Worm (Caenorhabditis elegans): ENCODE measurements around the gene ethe-1.

ethe-1 gene

ce11 chrIV:9477135-9477928 lies 31.2 kb downstream of the ethe-1 start, which contains the start of gene wrt-3 (continued):
- TF ChIP-seq mxl-1 (tag; optimal IDR thresholded peaks at IDR 0.05) (peak; percentile 88), F52B5.7 (tag; optimal IDR thresholded peaks at IDR 0.05) (peak; percentile 95), egrh-3 (GFP tag; IDR thresholded peaks at IDR 0.05) (no peak; the same call in 1 of the 2 replicates), ztf-28 (GFP tag; IDR thresholded peaks at IDR 0.05) (0 out of 2 replicates have a peak, but pooled peaks have one; percentile 33), F57A8.1 (GFP tag; optimal IDR thresholded peaks at IDR 0.05) (peak; percentile 88), hsf-1 (GFP tag; IDR thresholded peaks at IDR 0.05) (peak; percentile 55; the same call in 1 of the 2 replicates), madf-10 (tag; optimal IDR thresholded peaks at IDR 0.05) (peak; percentile 80), F39B2.1 (GFP tag; IDR thresholded peaks at IDR 0.05) (0 out of 2 replicates have a peak, but pooled peaks have one; percentile 63), gei-17 (GFP tag; optimal IDR thresholded peaks at IDR 0.05) (no peak), pbrm-1 (GFP tag; IDR thresholded peaks at IDR 0.05) (no peak; the same call in none of the 2 replicates), ztf-3 (GFP tag; optimal IDR thresholded peaks at IDR 0.05) (peak; percentile 9), bed-2 (GFP tag; IDR thresholded peaks at IDR 0.05) (no peak), madf-3 (GFP tag; IDR thresholded peaks at IDR 0.05) (peak; percentile 84), nfya-1 (tag; optimal IDR thresholded peaks at IDR 0.05; ENCODE audit: borderline replicate concordance, insufficient read depth) (no peak), sdz-38 (tag; optimal IDR thresholded peaks at IDR 0.05) (peak; percentile 13), ztf-25 (GFP tag; IDR thresholded peaks at IDR 0.05) (no peak; the same call in 1 of the 2 replicates), egl-18 (GFP tag; IDR thresholded peaks at IDR 0.05) (peak; percentile 62; the same call in 1 of the 2 replicates), ztf-6 (GFP tag; IDR thresholded peaks at IDR 0.05) (peak; percentile 35; the same call in 1 of the 2 replicates), K11D2.4 (GFP tag; IDR thresholded peaks at IDR 0.05) (no peak), egl-44 (GFP tag; IDR thresholded peaks at IDR 0.05) (no peak; the same call in 1 of the 2 replicates), B0336.3 (GFP tag; IDR thresholded peaks at IDR 0.05) (no peak), Y79H2A.3 (GFP tag; conservative IDR thresholded peaks at IDR 0.05) (no peak), tbx-9 (tag; optimal IDR thresholded peaks at IDR 0.05; ENCODE audit: borderline replicate concordance) (peak; percentile 62), nhr-90 (tag; optimal IDR thresholded peaks at IDR 0.05) (peak; percentile 96), fkh-3 (tag; optimal IDR thresholded peaks at IDR 0.05) (peak; percentile 98), rpc-1 (optimal IDR thresholded peaks at IDR 0.05) (peak; percentile 97), rpc-1 (tag; optimal IDR thresholded peaks at IDR 0.05) (peak; percentile 99), hlh-26 (GFP tag; conservative IDR thresholded peaks at IDR 0.05) (no peak), dox-1 (GFP tag; IDR thresholded peaks at IDR 0.05) (no peak), unc-130 (GFP tag; optimal IDR thresholded peaks at IDR 0.05) (peak; percentile 62), aptf-2 (GFP tag; conservative IDR thresholded peaks at IDR 0.05) (0 out of 2 replicates have a peak, but pooled peaks have one; percentile 15), Y53F4B.3 (GFP tag; IDR thresholded peaks at IDR 0.05) (no peak), rec-8 (tag; optimal IDR thresholded peaks at IDR 0.05) (peak; percentile 93 to 95), cebp-1 (GFP tag; IDR thresholded peaks at IDR 0.05) (no peak), cebp-1 (tag; optimal IDR thresholded peaks at IDR 0.05) (no peak)

DNA sequence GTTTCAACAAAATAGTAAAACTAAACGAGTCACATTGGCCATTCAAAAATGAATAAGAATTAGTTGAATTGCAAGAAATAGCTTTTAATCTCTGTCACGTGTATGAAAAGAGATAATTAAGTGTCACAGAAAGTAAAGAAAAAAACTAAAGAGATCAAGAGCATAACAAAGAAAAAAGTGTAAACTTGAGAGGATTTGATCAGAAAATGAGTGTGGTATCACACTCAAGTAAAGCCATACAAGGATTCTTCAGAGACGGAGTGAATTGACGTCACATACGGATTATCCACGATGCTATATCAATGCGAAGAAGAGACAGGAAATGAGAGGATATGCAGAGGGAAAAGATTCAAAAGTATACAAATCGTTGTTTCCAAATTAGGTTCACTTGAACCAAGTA lies 39.3 kb downstream of the ethe-1 start:
- TF ChIP-seq tbx-9 (tag; optimal IDR thresholded peaks at IDR 0.05; ENCODE audit: borderline replicate concordance) (no peak), sea-2 (GFP tag; IDR thresholded peaks at IDR 0.05) (no peak), B0019.2 (GFP tag; conservative IDR thresholded peaks at IDR 0.05) (no peak), xnd-1 (tag; optimal IDR thresholded peaks at IDR 0.05) (no peak), F52B5.7 (tag; optimal IDR thresholded peaks at IDR 0.05) (no peak), ztf-25 (GFP tag; IDR thresholded peaks at IDR 0.05) (no peak), Y67H2A.10 (GFP tag; conservative IDR thresholded peaks at IDR 0.05) (no peak), let-607 (tag; optimal IDR thresholded peaks at IDR 0.05) (no peak), mes-4 (tag; optimal IDR thresholded peaks at IDR 0.05) (no peak), ceh-40 (GFP tag; IDR thresholded peaks at IDR 0.05) (no peak), F23B12.7 (tag; optimal IDR thresholded peaks at IDR 0.05; ENCODE audit: insufficient read depth) (no peak), nfyb-1 (GFP tag; IDR thresholded peaks at IDR 0.05) (no peak), F57A8.1 (GFP tag; optimal IDR thresholded peaks at IDR 0.05) (no peak), Y53F4B.3 (GFP tag; IDR thresholded peaks at IDR 0.05) (no peak), dpff-1 (tag; optimal IDR thresholded peaks at IDR 0.05) (no peak), ceh-100 (GFP tag; IDR thresholded peaks at IDR 0.05) (no peak), Y56A3A.18 (GFP tag; IDR thresholded peaks at IDR 0.05) (no peak), pbrm-1 (GFP tag; IDR thresholded peaks at IDR 0.05) (no peak)
